Worm (Caenorhabditis elegans): ENCODE results near the gene B0348.10.

The B0348.10 gene

ce11 chrV:47799-48198 lies 39.3 kb upstream of the B0348.10 start:
- no peak for TF ChIP-seq B0019.2 (GFP tag; conservative IDR thresholded peaks at IDR 0.05)
- TF ChIP-seq nhr-80 (tag; optimal IDR thresholded peaks at IDR 0.05): peak; percentile 68

ce11 chrV:45010-45409 lies 36.5 kb upstream of the B0348.10 start, which contains the start of gene B0348.2:
TSS of gene B0348.2 (plus strand) at chrV:45310.
- TF ChIP-seq tbp1 (GFP tag; optimal IDR thresholded peaks at IDR 0.05): no peak
- no peak for TF ChIP-seq nhr-120 (GFP tag; IDR thresholded peaks at IDR 0.05)
- TF ChIP-seq F10E7.11 (tag; optimal IDR thresholded peaks at IDR 0.05): no peak
- TF ChIP-seq ztf-25 (GFP tag; IDR thresholded peaks at IDR 0.05): no peak
- TF ChIP-seq Y53G8AR.9 (GFP tag; conservative IDR thresholded peaks at IDR 0.05): no peak
- no peak for TF ChIP-seq madf-3 (GFP tag; IDR thresholded peaks at IDR 0.05)
- no peak for TF ChIP-seq rcor-1 (GFP tag; IDR thresholded peaks at IDR 0.05)

- TF ChIP-seq ZK185.1 (tag; optimal IDR thresholded peaks at IDR 0.05; ENCODE audit: poor library complexity, severe bottlenecking): no peak
These were observed 35.5 kb upstream of the B0348.10 start for ce11 chrV:44026-44425.

ce11 chrV:43070-43469 lies 34.5 kb upstream of the B0348.10 start:
- TF ChIP-seq nfyb-1 (GFP tag; IDR thresholded peaks at IDR 0.05): 0 out of 2 replicates have a peak, but pooled peaks have one; percentile 8
- no peak for TF ChIP-seq dpff-1 (tag; optimal IDR thresholded peaks at IDR 0.05)

ce11 chrV:37729-38128 lies 29.2 kb upstream of the B0348.10 start:
- TF ChIP-seq zfh-2 (GFP tag; conservative IDR thresholded peaks at IDR 0.05) (peak; percentile 51; the same call in 1 of the 2 replicates), snpc-1.3 (tag; optimal IDR thresholded peaks at IDR 0.05; ENCODE audit: insufficient read depth) (no peak)

- no peak for TF ChIP-seq mel-28 (tag; optimal IDR thresholded peaks at IDR 0.05; ENCODE audit: borderline replicate concordance)
- no peak for TF ChIP-seq F33H1.4 (GFP tag; IDR thresholded peaks at IDR 0.05)
- TF ChIP-seq efl-1 (GFP tag; optimal IDR thresholded peaks at IDR 0.05): no peak
- no peak for TF ChIP-seq ZK185.1 (tag; optimal IDR thresholded peaks at IDR 0.05; ENCODE audit: poor library complexity, severe bottlenecking)
- no peak for TF ChIP-seq B0261.1 (tag; optimal IDR thresholded peaks at IDR 0.05)
- no peak for TF ChIP-seq snpc-4 (GFP tag; optimal IDR thresholded peaks at IDR 0.05)
- TF ChIP-seq snpc-4 (tag; optimal IDR thresholded peaks at IDR 0.05): peak in 2 of 4 experiments; percentile 3 to 53
- TF ChIP-seq ztf-18 (tag; optimal IDR thresholded peaks at IDR 0.05): no peak
- TF ChIP-seq F39B2.1 (GFP tag; IDR thresholded peaks at IDR 0.05): no peak
- no peak for TF ChIP-seq repo-1 (tag; optimal IDR thresholded peaks at IDR 0.05)
- TF ChIP-seq madf-6 (GFP tag; IDR thresholded peaks at IDR 0.05): no peak
- no peak for TF ChIP-seq unc-62 (GFP tag; optimal IDR thresholded peaks at IDR 0.05)
- TF ChIP-seq mcd-1 (GFP tag; IDR thresholded peaks at IDR 0.05): 0 out of 2 replicates have a peak, but pooled peaks have one; percentile 9
- TF ChIP-seq snpc-1.1 (tag; optimal IDR thresholded peaks at IDR 0.05; ENCODE audit: insufficient read depth): peak; percentile 22
- no peak for TF ChIP-seq ztf-6 (GFP tag; IDR thresholded peaks at IDR 0.05)
- no peak for TF ChIP-seq dpl-1 (GFP tag; optimal IDR thresholded peaks at IDR 0.05)
- no peak for TF ChIP-seq nfyb-1 (GFP tag; IDR thresholded peaks at IDR 0.05)
- no peak for TF ChIP-seq chd-7 (tag; optimal IDR thresholded peaks at IDR 0.05)
- TF ChIP-seq ceh-27 (GFP tag; optimal IDR thresholded peaks at IDR 0.05): no peak
- no peak for TF ChIP-seq lir-1 (GFP tag; conservative IDR thresholded peaks at IDR 0.05)
- no peak for TF ChIP-seq him-1 (tag; optimal IDR thresholded peaks at IDR 0.05)
- TF ChIP-seq F10E7.11 (tag; optimal IDR thresholded peaks at IDR 0.05): no peak
- 0 out of 2 replicates have a peak, but pooled peaks have one; percentile 18 for TF ChIP-seq lin-26 (GFP tag; IDR thresholded peaks at IDR 0.05)
- no peak for TF ChIP-seq akir-1 (GFP tag; optimal IDR thresholded peaks at IDR 0.05)
- no peak for TF ChIP-seq F23B12.7 (tag; optimal IDR thresholded peaks at IDR 0.05; ENCODE audit: insufficient read depth)
- TF ChIP-seq ztf-3 (GFP tag; optimal IDR thresholded peaks at IDR 0.05): no peak
- peak; percentile 71 for TF ChIP-seq zfh-2 (GFP tag; conservative IDR thresholded peaks at IDR 0.05)
These were observed 21.3 kb upstream of the B0348.10 start for ce11 chrV:29823-30222.

Data from whole organism, young adult.